Fruit fly (Drosophila melanogaster) whole organism, embryonic: Measurements from ENCODE around the gene Rab26.

Experiments
- CG12769 ChIP-seq: fragments of 200-800 bp; sonication (Bioruptor generic); optimal IDR thresholded peaks from 2 replicates; lab custom pipeline; 2019; ENCODE audit warnings: missing biosample characterization, mild to moderate bottlenecking, missing genetic modification characterization, moderate library complexity
- CG15073 ChIP-seq: fragments of 200-800 bp; sonication (Bioruptor generic); optimal IDR thresholded peaks from 2 replicates; lab custom pipeline; 2016; ENCODE audit warnings: missing biosample characterization, missing genetic modification characterization
- CG16863 ChIP-seq: fragments of 200-800 bp; sonication (Bioruptor generic); optimal IDR thresholded peaks from 3 replicates; lab custom pipeline; 2016; ENCODE audit warnings: missing biosample characterization, missing genetic modification characterization
- CG17802 ChIP-seq: fragments of 200-800 bp; sonication (Bioruptor generic); optimal IDR thresholded peaks from 2 replicates; lab custom pipeline; 2018; ENCODE audit warnings: missing biosample characterization, mild to moderate bottlenecking, missing genetic modification characterization, moderate library complexity
- CG18764 ChIP-seq: fragments of 200-800 bp; sonication (Bioruptor generic); optimal IDR thresholded peaks from 3 replicates; lab custom pipeline; 2016; ENCODE audit warnings: missing biosample characterization, missing genetic modification characterization
- CG2875 ChIP-seq: fragments of 200-800 bp; sonication (Bioruptor generic); optimal IDR thresholded peaks from 2 replicates; lab custom pipeline; 2017; ENCODE audit warnings: missing biosample characterization, mild to moderate bottlenecking, missing genetic modification characterization, missing genetic modification reagents
- CG31224 ChIP-seq: fragments of 200-800 bp; sonication (Bioruptor generic); IDR thresholded peaks from 2 replicates; pipeline ENCODE4 v1.3.6; 2022; ENCODE audit warnings: missing biosample characterization, missing genetic modification characterization
- CG32772 ChIP-seq: fragments of 200-800 bp; sonication (Bioruptor generic); IDR thresholded peaks from 2 replicates; pipeline ENCODE4 v1.3.6; 2022; ENCODE audit warnings: missing biosample characterization, missing genetic modification characterization
- CG33557 ChIP-seq: fragments of 200-800 bp; sonication (Bioruptor generic); optimal IDR thresholded peaks from 2 replicates; lab custom pipeline; 2019; ENCODE audit warnings: missing biosample characterization, mild to moderate bottlenecking, missing genetic modification characterization, moderate library complexity
- CG34376 ChIP-seq: fragments of 200-800 bp; sonication (Bioruptor generic); optimal IDR thresholded peaks from 2 replicates; lab custom pipeline; 2018; ENCODE audit warnings: missing biosample characterization, mild to moderate bottlenecking, missing genetic modification characterization
- CG42726 ChIP-seq: fragments of 200-800 bp; sonication (Bioruptor generic); IDR thresholded peaks from 2 replicates; pipeline ENCODE4 v1.3.6; 2022; ENCODE audit warnings: missing biosample characterization, missing genetic modification characterization; ENCODE audit not compliant: partially characterized antibody
- CG6175 ChIP-seq: fragments of 200-800 bp; sonication (Bioruptor generic); IDR thresholded peaks from 3 replicates; pipeline ENCODE4 v1.3.6; 2022; ENCODE audit warnings: missing biosample characterization, missing genetic modification characterization
- CG6272 ChIP-seq: fragments of 200-800 bp; sonication (Bioruptor generic); IDR thresholded peaks from 2 replicates; pipeline ENCODE4 v1.3.6; 2022; ENCODE audit warnings: missing biosample characterization, missing genetic modification characterization
- CG6765 ChIP-seq: fragments of 200-800 bp; sonication (Bioruptor generic); optimal IDR thresholded peaks from 3 replicates; lab custom pipeline; 2017; ENCODE audit warnings: missing biosample characterization, mild to moderate bottlenecking, missing genetic modification characterization
- CG6813 ChIP-seq: fragments of 200-800 bp; sonication (Bioruptor generic); optimal IDR thresholded peaks from 2 replicates; lab custom pipeline; 2017; ENCODE audit warnings: missing biosample characterization, missing genetic modification characterization, mild to moderate bottlenecking, moderate library complexity, missing genetic modification reagents
- CG7556 ChIP-seq: fragments of 200-800 bp; sonication (Bioruptor generic); optimal IDR thresholded peaks from 2 replicates; lab custom pipeline; 2017; ENCODE audit warnings: missing biosample characterization, mild to moderate bottlenecking, missing genetic modification characterization
- CTCF ChIP-seq: fragments of 200-800 bp; sonication (Bioruptor generic); optimal IDR thresholded peaks from 2 replicates; lab custom pipeline; 2017; ENCODE audit warnings: missing biosample characterization, mild to moderate bottlenecking, missing genetic modification characterization, moderate library complexity
- Camta ChIP-seq: fragments of 200-800 bp; sonication (Bioruptor generic); optimal IDR thresholded peaks from 2 replicates; lab custom pipeline; 2016; ENCODE audit warnings: missing biosample characterization, missing genetic modification characterization
- Ets65A ChIP-seq: fragments of 200-800 bp; sonication (Bioruptor generic); peaks from one replicate; lab custom pipeline; 2016; ENCODE audit warnings: missing biosample characterization, missing genetic modification characterization
- HLH4C ChIP-seq: fragments of 200-800 bp; sonication (Bioruptor generic); IDR thresholded peaks from 3 replicates; pipeline ENCODE4 v1.3.6; 2022; ENCODE audit warnings: missing biosample characterization, missing genetic modification characterization; ENCODE audit not compliant: partially characterized antibody
- Hey ChIP-seq: fragments of 200-800 bp; sonication (Bioruptor generic); optimal IDR thresholded peaks from 3 replicates; lab custom pipeline; 2018; ENCODE audit warnings: missing biosample characterization, mild to moderate bottlenecking, missing genetic modification characterization
- Lpt ChIP-seq: fragments of >200 bp; optimal IDR thresholded peaks from 2 replicates; lab custom pipeline; 2018; ENCODE audit warnings: missing biosample characterization, missing genetic modification characterization
- Med ChIP-seq: fragments of 200-800 bp; sonication (Bioruptor generic); peaks from one replicate; lab custom pipeline; 2016; ENCODE audit warnings: missing biosample characterization, missing genetic modification characterization, mild to moderate bottlenecking, inconsistent platforms, moderate library complexity
- Mrtf ChIP-seq: fragments of 200-800 bp; sonication (Bioruptor generic); IDR thresholded peaks from 3 replicates; pipeline ENCODE4 v1.3.6; 2022; ENCODE audit warnings: missing biosample characterization, missing genetic modification characterization
- NC2β ChIP-seq: fragments of 200-800 bp; sonication (Bioruptor generic); optimal IDR thresholded peaks from 2 replicates; lab custom pipeline; 2016; ENCODE audit warnings: missing biosample characterization, missing genetic modification characterization
- NFAT ChIP-seq: fragments of 200-800 bp; sonication (Bioruptor generic); IDR thresholded peaks from 2 replicates; pipeline ENCODE4 v1.3.6; 2022; ENCODE audit warnings: missing biosample characterization, missing genetic modification characterization
- Neu2 ChIP-seq: fragments of 200-800 bp; sonication (Bioruptor generic); optimal IDR thresholded peaks from 3 replicates; lab custom pipeline; 2016; ENCODE audit warnings: missing biosample characterization, missing genetic modification characterization, borderline replicate concordance
- Nf-YC ChIP-seq: fragments of 200-800 bp; optimal IDR thresholded peaks from 3 replicates; lab custom pipeline; 2019; ENCODE audit warnings: missing biosample characterization, mild to moderate bottlenecking, missing genetic modification characterization, moderate library complexity
- Sry-β ChIP-seq: fragments of 200-800 bp; sonication (Bioruptor generic); optimal IDR thresholded peaks from 2 replicates; lab custom pipeline; 2018; ENCODE audit warnings: missing biosample characterization, mild to moderate bottlenecking, missing genetic modification characterization, moderate library complexity
- Trl ChIP-seq, 3 experiments: fragments of >200 bp in 2 of 3; fragments of 200-800 bp in 1 of 3; sonication (Bioruptor generic) in 1 of 3; optimal IDR thresholded peaks; 2 replicates in 1 of 3; 3 replicates in 2 of 3; lab custom pipeline; 2016 to 2017; ENCODE audit warnings: missing biosample characterization in 1 of 3, missing genetic modification characterization in 1 of 3
- Usf ChIP-seq: fragments of 200-800 bp; sonication (Bioruptor generic); optimal IDR thresholded peaks from 2 replicates; lab custom pipeline; 2017; ENCODE audit warnings: missing genotype, missing biosample characterization, missing genetic modification characterization
- YL-1 ChIP-seq: fragments of 200-800 bp; sonication (Bioruptor generic); optimal IDR thresholded peaks from 3 replicates; lab custom pipeline; 2017; ENCODE audit warnings: missing biosample characterization, mild to moderate bottlenecking, missing genetic modification characterization
- abd-A ChIP-seq: fragments of 200-800 bp; sonication (Bioruptor generic); optimal IDR thresholded peaks from 3 replicates; lab custom pipeline; 2019; ENCODE audit warnings: missing biosample characterization, mild to moderate bottlenecking, missing genetic modification characterization, moderate library complexity
- chinmo ChIP-seq: fragments of 200-800 bp; sonication (Bioruptor generic); IDR thresholded peaks from 4 replicates; pipeline ENCODE4 v1.3.6; 2022; ENCODE audit warnings: missing biosample characterization, missing genetic modification characterization; ENCODE audit not compliant: partially characterized antibody
- crc ChIP-seq: fragments of 200-800 bp; sonication (Bioruptor generic); optimal IDR thresholded peaks from 2 replicates; lab custom pipeline; 2016; ENCODE audit warnings: missing biosample characterization, missing genetic modification characterization
- cwo ChIP-seq: fragments of 200-800 bp; sonication (Bioruptor generic); optimal IDR thresholded peaks from 3 replicates; lab custom pipeline; 2017; ENCODE audit warnings: missing biosample characterization, missing genetic modification characterization, mild to moderate bottlenecking, moderate library complexity, missing genetic modification reagents
- dpn ChIP-seq, 2 experiments: fragments of 200-800 bp; sonication (Bioruptor generic); optimal IDR thresholded peaks; 3 replicates each; lab custom pipeline; 2016; ENCODE audit warnings: missing biosample characterization in 2 of 2, missing genetic modification characterization in 2 of 2
- ems ChIP-seq: fragments of 200-800 bp; sonication (Bioruptor generic); optimal IDR thresholded peaks from 3 replicates; lab custom pipeline; 2016; ENCODE audit warnings: missing biosample characterization, missing genetic modification characterization
- eve ChIP-seq, 2 experiments: fragments of >200 bp; optimal IDR thresholded peaks; 2 replicates each; lab custom pipeline; 2017; ENCODE audit warnings: missing biosample characterization in 2 of 2, missing genetic modification characterization in 2 of 2
- exex ChIP-seq: fragments of 200-800 bp; sonication (Bioruptor generic); optimal IDR thresholded peaks from 4 replicates; lab custom pipeline; 2018; ENCODE audit warnings: missing biosample characterization, mild to moderate bottlenecking, missing genetic modification characterization, moderate library complexity
- hb ChIP-seq: fragments of 200-800 bp; sonication (Bioruptor generic); IDR thresholded peaks from 3 replicates; pipeline ENCODE4 v1.3.6; 2022; ENCODE audit warnings: missing biosample characterization, missing genetic modification characterization; ENCODE audit not compliant: partially characterized antibody
- pan ChIP-seq, 4 experiments: fragments of >200 bp in 3 of 4; fragments of 200-800 bp in 1 of 4; sonication (Bioruptor generic) in 1 of 4; optimal IDR thresholded peaks in 3 of 4; IDR thresholded peaks in 1 of 4; 2 replicates each; pipeline versions ENCODE4 v1.3.6 to Lab custom; 2017 to 2022; ENCODE audit warnings: missing biosample characterization in 2 of 4, missing genetic modification characterization in 2 of 4, mixed read lengths in 1 of 4
- sd ChIP-seq: fragments of 200-800 bp; sonication (Bioruptor generic); optimal IDR thresholded peaks from 3 replicates; lab custom pipeline; 2018; ENCODE audit warnings: missing biosample characterization, mild to moderate bottlenecking, missing genetic modification characterization, moderate library complexity
- seq ChIP-seq: fragments of 200-800 bp; sonication (Bioruptor generic); IDR thresholded peaks from 2 replicates; pipeline ENCODE4 v1.3.6; 2022; ENCODE audit warnings: missing biosample characterization, missing genetic modification characterization
- sim ChIP-seq: fragments of 200-800 bp; sonication (Bioruptor generic); IDR thresholded peaks from 2 replicates; pipeline ENCODE4 v1.3.6; 2022; ENCODE audit warnings: missing biosample characterization, missing genetic modification characterization
- sr ChIP-seq: fragments of 200-800 bp; sonication (Bioruptor generic); IDR thresholded peaks from 3 replicates; pipeline ENCODE4 v1.3.6; 2022; ENCODE audit warnings: missing biosample characterization, missing genetic modification characterization

Rab26 gene

DNA sequence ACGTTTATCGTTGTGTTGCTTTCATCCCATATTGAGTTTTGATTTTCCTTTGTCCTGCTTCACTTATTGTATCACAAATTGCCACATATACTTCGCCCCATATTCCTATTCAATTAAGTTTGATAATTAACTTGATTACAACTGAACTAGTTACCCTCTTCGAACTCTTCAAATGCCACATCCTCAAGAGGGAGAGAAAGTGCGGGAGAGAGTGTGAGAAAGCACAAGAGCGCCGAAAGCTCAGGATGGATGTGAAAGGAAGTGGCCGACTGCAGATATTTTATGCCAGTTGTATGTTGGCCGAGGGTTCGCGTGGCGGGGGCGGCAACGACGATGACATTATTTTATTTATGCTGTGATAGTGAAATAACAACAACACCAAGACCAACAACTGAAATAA lies at the start of gene Rab26:
Rab26 (plus strand) TSS at position 301 of the 400 bp plus-strand sequence.
- TF ChIP-seq CG16863: no peak
- no peak for TF ChIP-seq HLH4C (GFP tag; lab: Robert Waterston, UW)
- TF ChIP-seq ems (GFP tag; lab: Kevin White, UChicago): no peak
- TF ChIP-seq Trl (optimal IDR thresholded peaks at IDR 0.05; lab: Kevin White, UChicago): peak; percentile 13 to 30
- TF ChIP-seq Trl (GFP tag; optimal IDR thresholded peaks at IDR 0.05; lab: Kevin White, UChicago): no peak
- 0 out of 2 replicates have a peak, but pooled peaks have one; percentile 29 for TF ChIP-seq sim (GFP tag; lab: Robert Waterston, UW)
- no peak for TF ChIP-seq crc
- TF ChIP-seq CG6813 (GFP tag; lab: Kevin White, UChicago): no peak
- TF ChIP-seq chinmo (GFP tag; lab: Robert Waterston, UW): 0 out of 4 replicates have a peak, but pooled peaks have one; percentile 12
- TF ChIP-seq Usf (GFP tag; lab: Kevin White, UChicago): no peak
- TF ChIP-seq seq (GFP tag; lab: Robert Waterston, UW): peak; percentile 15; the same call in 1 of the 2 replicates
- TF ChIP-seq Neu2 (GFP tag; lab: Kevin White, UChicago): no peak
- TF ChIP-seq NC2β: no peak
- no peak for TF ChIP-seq CG31224 (GFP tag; lab: Robert Waterston, UW)
- TF ChIP-seq CG6765 (GFP tag; lab: Kevin White, UChicago): no peak
- no peak for TF ChIP-seq CG17802 (tag; lab: Kevin White, UChicago)
- TF ChIP-seq Lpt: no peak
- TF ChIP-seq sd (tag; lab: Kevin White, UChicago): no peak
- no peak for TF ChIP-seq CG7556 (GFP tag; lab: Kevin White, UChicago)
- no peak for TF ChIP-seq Nf-YC (tag; lab: Kevin White, UChicago)

- no peak for TF ChIP-seq sr (GFP tag; lab: Robert Waterston, UW)
Measured at dm6 chr3L:21270480-21270879, 48.1 kb upstream of the Rab26 start, which contains the start of gene CG9389. TSS of gene CG9389 (minus strand) at chr3L:21270580.

- TF ChIP-seq Camta (GFP tag; lab: Kevin White, UChicago) (no peak), CG2875 (no peak), CG15073 (no peak), Ets65A (GFP tag; lab: Kevin White, UChicago) (peak; percentile 66), YL-1 (GFP tag; lab: Kevin White, UChicago) (no peak), CG18764 (no peak), Med (GFP tag; lab: Kevin White, UChicago) (peak; percentile 9), Mrtf (GFP tag; lab: Robert Waterston, UW) (no peak), CG6175 (GFP tag; lab: Robert Waterston, UW) (no peak)
Measured at dm6 chr3L:21273504-21273903, 45.1 kb upstream of the Rab26 start.

DNA sequence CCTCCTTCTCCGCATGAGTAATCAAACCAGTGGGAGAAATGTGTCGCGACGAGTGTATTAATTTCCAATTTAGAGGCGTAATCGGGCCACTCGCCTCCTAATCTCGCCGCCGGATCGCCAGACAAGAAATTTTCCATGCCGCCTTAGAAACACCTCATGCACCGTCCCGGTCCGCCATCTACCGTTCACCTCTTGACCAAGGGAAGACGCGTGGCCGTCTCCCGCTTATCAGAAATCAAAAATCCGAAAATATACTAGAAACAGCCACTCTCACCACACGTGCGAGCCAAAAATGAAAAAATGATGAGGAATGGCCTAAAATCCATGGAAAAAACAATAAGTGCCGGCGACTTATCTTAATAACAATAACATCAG lies 42.7 kb upstream of the Rab26 start:
- TF ChIP-seq CG33557 (no peak), CG12769 (tag; lab: Kevin White, UChicago) (peak; percentile 45), eve (GFP tag; optimal IDR thresholded peaks at IDR 0.05; lab: Kevin White, UChicago) (no peak), pan (optimal IDR thresholded peaks at IDR 0.05; lab: Kevin White, UChicago) (no peak), pan (GFP tag; optimal IDR thresholded peaks at IDR 0.05 in 1 of 2, IDR thresholded peaks at IDR 0.05 in 1 of 2) (peak in 1 of 2 experiments; percentile 19), CG42726 (GFP tag; lab: Robert Waterston, UW) (0 out of 2 replicates have a peak, but pooled peaks have one; percentile 14), dpn (GFP tag; optimal IDR thresholded peaks at IDR 0.05; lab: Kevin White, UChicago) (no peak), exex (tag; lab: Kevin White, UChicago) (peak; percentile 98), sr (GFP tag; lab: Robert Waterston, UW) (0 out of 3 replicates have a peak, but pooled peaks have one; percentile 2), CG34376 (GFP tag; lab: Kevin White, UChicago) (peak; percentile 61), Sry-β (no peak), cwo (GFP tag; lab: Kevin White, UChicago) (peak; percentile 96), Hey (peak; percentile 59), CG6175 (GFP tag; lab: Robert Waterston, UW) (0 out of 3 replicates have a peak, but pooled peaks have one; percentile 37), CG6272 (GFP tag; lab: Robert Waterston, UW) (no peak), CTCF (GFP tag; lab: Kevin White, UChicago) (peak; percentile 80), abd-A (tag; lab: Kevin White, UChicago) (peak; percentile 4), CG32772 (GFP tag; lab: Robert Waterston, UW) (no peak), hb (no peak), NFAT (GFP tag; lab: Robert Waterston, UW) (peak; percentile 18; the same call in 1 of the 2 replicates)
